Fruit fly (Drosophila melanogaster): ENCODE results near the gene CG4069.

Gene CG4069

DNA sequence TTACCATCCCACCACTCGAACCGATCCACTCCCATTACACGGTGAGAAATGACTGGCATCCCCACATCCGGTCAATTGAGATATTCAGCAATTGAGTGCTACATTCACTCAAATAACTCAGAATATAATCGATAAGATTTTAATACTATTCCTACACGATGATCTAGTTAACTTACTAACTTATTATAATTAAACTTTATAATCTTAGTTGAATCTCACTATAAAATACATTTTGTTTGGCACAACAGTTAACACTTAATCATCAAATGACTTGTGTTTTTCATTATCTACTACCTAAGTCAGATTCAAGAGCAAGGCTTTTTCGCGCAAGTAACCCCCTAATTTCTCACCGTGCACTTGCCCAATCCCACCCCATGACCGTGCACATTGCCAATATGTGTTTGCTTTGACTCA, 41.8 kb downstream of the CG4069 start (continued):
- TF ChIP-seq CG18476 (GFP tag; optimal IDR thresholded peaks at IDR 0.05): peak; percentile 20
- no peak for TF ChIP-seq CG8290 (GFP tag; optimal IDR thresholded peaks at IDR 0.05)
- no peak for TF ChIP-seq CG8290 (tag; optimal IDR thresholded peaks at IDR 0.05)
- no peak for TF ChIP-seq CG8765 (GFP tag; IDR thresholded peaks at IDR 0.05)
- peak; percentile 7 for TF ChIP-seq CG12104 (GFP tag; optimal IDR thresholded peaks at IDR 0.05)
- no peak for TF ChIP-seq Dip2 (GFP tag; IDR thresholded peaks at IDR 0.05)
- no peak for TF ChIP-seq gce (GFP tag; IDR thresholded peaks at IDR 0.05)
- no peak for TF ChIP-seq nerfin-2 (GFP tag; IDR thresholded peaks at IDR 0.05; ENCODE audit: partially characterized antibody)
- no peak for TF ChIP-seq Mes4 (GFP tag; optimal IDR thresholded peaks at IDR 0.05)
- TF ChIP-seq CG31365 (tag; optimal IDR thresholded peaks at IDR 0.05): no peak
- no peak for TF ChIP-seq Dad (GFP tag; optimal IDR thresholded peaks at IDR 0.05)
- TF ChIP-seq grn (GFP tag; optimal IDR thresholded peaks at IDR 0.05): no peak
- TF ChIP-seq pho (GFP tag; optimal IDR thresholded peaks at IDR 0.05): no peak
- TF ChIP-seq peb (GFP tag; IDR thresholded peaks at IDR 0.05): no peak
- peak; percentile 47 for TF ChIP-seq Sox102F (GFP tag; optimal IDR thresholded peaks at IDR 0.05)
- TF ChIP-seq eve (GFP tag; optimal IDR thresholded peaks at IDR 0.05): no peak
- no peak for TF ChIP-seq Dp (GFP tag; optimal IDR thresholded peaks at IDR 0.05)
- no peak for TF ChIP-seq Max (GFP tag; optimal IDR thresholded peaks at IDR 0.05)
- no peak for TF ChIP-seq trh (GFP tag; optimal IDR thresholded peaks at IDR 0.05)
- 0 out of 3 replicates have a peak, but pooled peaks have one; percentile 27 for TF ChIP-seq CG11695 (GFP tag; IDR thresholded peaks at IDR 0.05)
- no peak for TF ChIP-seq C15 (GFP tag; IDR thresholded peaks at IDR 0.05)
- TF ChIP-seq CG15696 (tag; optimal IDR thresholded peaks at IDR 0.05): no peak
- TF ChIP-seq CG10462 (GFP tag; optimal IDR thresholded peaks at IDR 0.05): no peak
- no peak for TF ChIP-seq D (optimal IDR thresholded peaks at IDR 0.05)
- TF ChIP-seq D (GFP tag; optimal IDR thresholded peaks at IDR 0.05): peak; percentile 40
- no peak for TF ChIP-seq D19B (GFP tag; optimal IDR thresholded peaks at IDR 0.05)
- TF ChIP-seq CG15269 (tag; optimal IDR thresholded peaks at IDR 0.05): peak; percentile 49
- peak; percentile 72 for TF ChIP-seq CG2678 (tag; optimal IDR thresholded peaks at IDR 0.05)
- TF ChIP-seq shn (GFP tag; optimal IDR thresholded peaks at IDR 0.05): no peak
- no peak for TF ChIP-seq CG10366 (GFP tag; IDR thresholded peaks at IDR 0.05)
- no peak for TF ChIP-seq CG2129 (GFP tag; IDR thresholded peaks at IDR 0.05; ENCODE audit: partially characterized antibody)
- peak in 1 of 2 experiments; percentile 3 for TF ChIP-seq dpn (GFP tag; optimal IDR thresholded peaks at IDR 0.05)
- 0 out of 2 replicates have a peak, but pooled peaks have one; percentile 11 for TF ChIP-seq CG32772 (GFP tag; IDR thresholded peaks at IDR 0.05)
- TF ChIP-seq dati (GFP tag; IDR thresholded peaks at IDR 0.05): no peak
- no peak for TF ChIP-seq B-H1 (GFP tag; IDR thresholded peaks at IDR 0.05)
- no peak for TF ChIP-seq CG10565 (GFP tag; optimal IDR thresholded peaks at IDR 0.05)
- TF ChIP-seq Nf-YA (GFP tag; IDR thresholded peaks at IDR 0.05): no peak
- peak; percentile 53 for TF ChIP-seq nmo (GFP tag; optimal IDR thresholded peaks at IDR 0.05)
- TF ChIP-seq CG2889 (GFP tag; IDR thresholded peaks at IDR 0.05): no peak
- no peak for TF ChIP-seq CG17328 (GFP tag; IDR thresholded peaks at IDR 0.05)
- peak; percentile 30 for TF ChIP-seq CG6813 (GFP tag; optimal IDR thresholded peaks at IDR 0.05)
- peak; percentile 37 for TF ChIP-seq ind (GFP tag; optimal IDR thresholded peaks at IDR 0.05)
- peak; percentile 39 for TF ChIP-seq CG9437 (GFP tag; optimal IDR thresholded peaks at IDR 0.05)
- TF ChIP-seq Doc3 (GFP tag; IDR thresholded peaks at IDR 0.05; ENCODE audit: partially characterized antibody): no peak
- TF ChIP-seq CG10543 (GFP tag; optimal IDR thresholded peaks at IDR 0.05): peak; percentile 7
- peak; percentile 51 for TF ChIP-seq CG13296 (GFP tag; optimal IDR thresholded peaks at IDR 0.05)
- no peak for TF ChIP-seq usp (GFP tag; optimal IDR thresholded peaks at IDR 0.05)
- no peak for TF ChIP-seq gfzf (GFP tag; optimal IDR thresholded peaks at IDR 0.05)
- TF ChIP-seq sr (GFP tag; IDR thresholded peaks at IDR 0.05): no peak
- TF ChIP-seq crol (GFP tag; IDR thresholded peaks at IDR 0.05): no peak
- TF ChIP-seq Hsf (GFP tag; optimal IDR thresholded peaks at IDR 0.05): peak; percentile 33
- TF ChIP-seq ranshi (GFP tag; IDR thresholded peaks at IDR 0.05): no peak
- no peak for TF ChIP-seq wek (GFP tag; optimal IDR thresholded peaks at IDR 0.05)
